Worm (Caenorhabditis elegans) whole organism, L2 larva: Measurements from ENCODE around the gene M04B2.6.

ENCODE experiments used
- C34F6.9 ChIP-seq: fragments of 150-350 bp; optimal IDR thresholded peaks from 2 replicates; lab custom pipeline; 2014; ENCODE audit warnings: missing biosample characterization, missing genetic modification characterization
- R02D3.7 ChIP-seq: fragments of 150-350 bp; optimal IDR thresholded peaks from 2 replicates; lab custom pipeline; 2014; ENCODE audit warnings: missing biosample characterization, missing genetic modification characterization
- ZK546.5 ChIP-seq: sonication (generic microtip); optimal IDR thresholded peaks from 2 replicates; lab custom pipeline; 2017; ENCODE audit warnings: missing biosample characterization, missing genetic modification characterization
- alr-1 ChIP-seq: fragments of 150-350 bp; optimal IDR thresholded peaks from 2 replicates; lab custom pipeline; 2014; ENCODE audit warnings: missing biosample characterization, missing genetic modification characterization
- aly-2 ChIP-seq: fragments of 150-350 bp; optimal IDR thresholded peaks from 2 replicates; lab custom pipeline; 2014; ENCODE audit warnings: missing biosample characterization, missing genetic modification characterization
- ama-1 ChIP-seq: fragments of 150-350 bp; optimal IDR thresholded peaks from 2 replicates; lab custom pipeline; 2018; ENCODE audit warnings: inconsistent platforms
- blmp-1 ChIP-seq: sonication (generic microtip); optimal IDR thresholded peaks from 2 replicates; lab custom pipeline; 2017; ENCODE audit warnings: missing genetic modification characterization, mild to moderate bottlenecking, missing compliant biosample characterization, antibody characterized with exemption, moderate library complexity; ENCODE audit not compliant: insufficient read depth
- ceh-16 ChIP-seq: fragments of 150-350 bp; optimal IDR thresholded peaks from 2 replicates; lab custom pipeline; 2014; ENCODE audit warnings: missing biosample characterization, missing genetic modification characterization
- ceh-82 ChIP-seq: fragments of 150-350 bp; optimal IDR thresholded peaks from 2 replicates; lab custom pipeline; 2014; ENCODE audit warnings: missing biosample characterization, missing genetic modification characterization
- crh-2 ChIP-seq: sonication (generic microtip); optimal IDR thresholded peaks from 2 replicates; lab custom pipeline; 2017; ENCODE audit warnings: missing biosample characterization, missing genetic modification characterization
- dmd-4 ChIP-seq: sonication (generic microtip); optimal IDR thresholded peaks from 2 replicates; lab custom pipeline; 2017; ENCODE audit warnings: missing biosample characterization, missing genetic modification characterization
- egl-27 ChIP-seq: sonication (generic microtip); optimal IDR thresholded peaks from 3 replicates; lab custom pipeline; 2017; ENCODE audit warnings: missing biosample characterization, missing genetic modification reagents, missing genetic modification characterization
- elt-1 ChIP-seq: fragments of 150-350 bp; optimal IDR thresholded peaks from 2 replicates; lab custom pipeline; 2014; ENCODE audit warnings: missing biosample characterization, missing genetic modification characterization
- elt-3 ChIP-seq: sonication (generic microtip); optimal IDR thresholded peaks from 2 replicates; lab custom pipeline; 2017; ENCODE audit warnings: missing biosample characterization, missing genetic modification characterization
- fos-1 ChIP-seq: fragments of 150-350 bp; optimal IDR thresholded peaks from 2 replicates; lab custom pipeline; 2014; ENCODE audit warnings: missing biosample characterization, missing genetic modification characterization
- gmeb-1 ChIP-seq: fragments of 150-350 bp; optimal IDR thresholded peaks from 2 replicates; lab custom pipeline; 2014; ENCODE audit warnings: missing biosample characterization, missing genetic modification characterization
- lin-11 ChIP-seq: fragments of 150-350 bp; sonication (generic microtip); optimal IDR thresholded peaks from 2 replicates; lab custom pipeline; 2014; ENCODE audit warnings: missing biosample characterization, missing genetic modification characterization, inconsistent platforms, mixed read lengths
- lin-13 ChIP-seq: fragments of 150-350 bp; optimal IDR thresholded peaks from 2 replicates; lab custom pipeline; 2014; ENCODE audit warnings: missing biosample characterization, missing genetic modification reagents, missing genetic modification characterization
- lin-39 ChIP-seq: fragments of 150-350 bp; optimal IDR thresholded peaks from 2 replicates; lab custom pipeline; 2014; ENCODE audit warnings: missing biosample characterization, missing genetic modification reagents, missing genetic modification characterization
- lsy-2 ChIP-seq, 2 experiments: fragments of 150-350 bp in 1 of 2; sonication (generic microtip) in 1 of 2; optimal IDR thresholded peaks; 2 replicates each; lab custom pipeline; 2014 to 2017; ENCODE audit warnings: missing biosample characterization in 2 of 2, missing genetic modification characterization in 2 of 2
- mdl-1 ChIP-seq, 2 experiments: fragments of 150-350 bp in 1 of 2; sonication (generic microtip) in 1 of 2; optimal IDR thresholded peaks; 2 replicates each; lab custom pipeline; 2017; ENCODE audit warnings: missing biosample characterization in 2 of 2, missing genetic modification characterization in 2 of 2
- nhr-11 ChIP-seq: fragments of 150-350 bp; optimal IDR thresholded peaks from 2 replicates; lab custom pipeline; 2014; ENCODE audit warnings: missing biosample characterization, missing genetic modification characterization
- nhr-12 ChIP-seq: fragments of 150-350 bp; optimal IDR thresholded peaks from 2 replicates; lab custom pipeline; 2014; ENCODE audit warnings: missing biosample characterization, missing genetic modification characterization
- nhr-129 ChIP-seq: fragments of 150-350 bp; optimal IDR thresholded peaks from 2 replicates; lab custom pipeline; 2014; ENCODE audit warnings: missing biosample characterization, missing genetic modification characterization
- nhr-21 ChIP-seq: fragments of 150-350 bp; optimal IDR thresholded peaks from 2 replicates; lab custom pipeline; 2014; ENCODE audit warnings: missing biosample characterization, missing genetic modification characterization
- nhr-25 ChIP-seq: fragments of 150-350 bp; sonication (generic microtip); optimal IDR thresholded peaks from 3 replicates; lab custom pipeline; 2014; ENCODE audit warnings: missing biosample characterization, missing genetic modification characterization
- nhr-6 ChIP-seq: fragments of 150-350 bp; optimal IDR thresholded peaks from 2 replicates; lab custom pipeline; 2014; ENCODE audit warnings: missing biosample characterization, missing genetic modification characterization
- nhr-77 ChIP-seq: fragments of 150-350 bp; optimal IDR thresholded peaks from 2 replicates; lab custom pipeline; 2014; ENCODE audit warnings: missing biosample characterization, missing genetic modification characterization
- peb-1 ChIP-seq: fragments of 150-350 bp; optimal IDR thresholded peaks from 2 replicates; lab custom pipeline; 2014; ENCODE audit warnings: missing biosample characterization, missing genetic modification characterization
- sem-4 ChIP-seq: fragments of 150-350 bp; optimal IDR thresholded peaks from 2 replicates; lab custom pipeline; 2014; ENCODE audit warnings: missing biosample characterization, missing genetic modification reagents, missing genetic modification characterization
- skn-1 ChIP-seq: sonication (generic microtip); optimal IDR thresholded peaks from 2 replicates; lab custom pipeline; 2017; ENCODE audit warnings: missing biosample characterization, missing genetic modification characterization
- sma-3 ChIP-seq: sonication (generic microtip); optimal IDR thresholded peaks from 2 replicates; lab custom pipeline; 2016; ENCODE audit warnings: missing genetic modification reagents, missing genetic modification characterization, missing compliant biosample characterization
- sma-9 ChIP-seq, 2 experiments: fragments of 150-350 bp in 1 of 2; sonication (generic microtip) in 1 of 2; optimal IDR thresholded peaks; 2 replicates each; lab custom pipeline; 2014 to 2016; ENCODE audit warnings: missing genetic modification characterization in 2 of 2, mild to moderate bottlenecking in 1 of 2, missing biosample characterization in 1 of 2, missing compliant biosample characterization in 1 of 2, missing genetic modification reagents in 1 of 2, moderate library complexity in 1 of 2
- unc-39 ChIP-seq: fragments of 150-350 bp; optimal IDR thresholded peaks from 2 replicates; lab custom pipeline; 2014; ENCODE audit warnings: missing biosample characterization, missing genetic modification characterization
- unc-55 ChIP-seq: fragments of 150-350 bp; sonication (generic microtip); optimal IDR thresholded peaks from 3 replicates; lab custom pipeline; 2014; ENCODE audit warnings: missing biosample characterization, missing genetic modification reagents, missing genetic modification characterization
- unc-62 ChIP-seq: fragments of 150-350 bp; optimal IDR thresholded peaks from 2 replicates; lab custom pipeline; 2014; ENCODE audit warnings: missing biosample characterization, missing genetic modification reagents, missing genetic modification characterization
- zag-1 ChIP-seq: fragments of 150-350 bp; optimal IDR thresholded peaks from 2 replicates; lab custom pipeline; 2014; ENCODE audit warnings: missing biosample characterization, missing genetic modification characterization
- ztf-1 ChIP-seq: fragments of 200-800 bp; sonication (Bioruptor generic); conservative IDR thresholded peaks from 2 replicates; pipeline ENCODE4 v1.3.6; 2022; ENCODE audit warnings: missing genetic modification characterization, missing compliant biosample characterization
- ztf-4 ChIP-seq: fragments of 150-350 bp; optimal IDR thresholded peaks from 2 replicates; lab custom pipeline; 2014; ENCODE audit warnings: missing biosample characterization, missing genetic modification characterization

Gene M04B2.6

ce11 chrIV:11522225-11522952 is 11.8 kb upstream of the M04B2.6 start (continued):
- TF ChIP-seq unc-62 (GFP tag; lab: Kevin White, UChicago) (no peak), ztf-1 (no peak), nhr-11 (tag; lab: Kevin White, UChicago) (no peak), nhr-21 (tag; lab: Kevin White, UChicago) (peak; percentile 65), unc-55 (GFP tag; lab: Kevin White, UChicago) (peak; percentile 82), egl-27 (peak; percentile 65)

DNA sequence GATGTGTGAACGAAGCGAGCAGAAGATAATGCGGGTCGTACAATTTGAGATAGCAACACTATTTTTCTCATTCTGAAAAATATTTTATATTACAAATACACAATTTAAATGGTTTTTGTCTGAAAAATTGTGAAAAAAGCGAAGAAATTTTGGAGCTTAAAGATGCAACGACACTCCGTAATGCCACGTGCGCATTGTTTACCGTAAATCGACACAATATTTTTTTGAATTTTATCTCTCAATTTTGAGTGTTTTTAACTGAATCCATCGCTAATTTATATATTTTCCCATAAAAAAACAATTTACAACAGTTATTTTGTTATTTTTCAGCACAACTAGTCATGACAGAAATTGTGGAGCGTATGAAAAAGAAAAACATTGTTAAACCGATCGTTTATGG is 10.4 kb upstream of the M04B2.6 start, which contains the start of the genes M04B2.4 and gfl-1:
TSS of gene M04B2.4 (minus strand) at position 72 of the 400 bp plus-strand sequence.
TSS of gene gfl-1 (plus strand) at position 331 of the 400 bp plus-strand sequence.
- TF ChIP-seq gmeb-1 (tag; lab: Kevin White, UChicago) (peak; percentile 59), lin-39 (tag; lab: Kevin White, UChicago) (no peak), crh-2 (peak; percentile 50), mdl-1 (tag; optimal IDR thresholded peaks at IDR 0.05; lab: Kevin White, UChicago) (no peak), lsy-2 (tag; optimal IDR thresholded peaks at IDR 0.05; lab: Kevin White, UChicago) (peak in 1 of 2 experiments; percentile 67), C34F6.9 (tag; lab: Kevin White, UChicago) (peak; percentile 74), lin-13 (peak; percentile 26), ama-1 (lab: Kevin White, UChicago) (no peak), R02D3.7 (tag; lab: Kevin White, UChicago) (peak; percentile 91), nhr-77 (tag; lab: Kevin White, UChicago) (no peak), sma-3 (GFP tag; lab: Kevin White, UChicago) (peak; percentile 3), nhr-129 (peak; percentile 6), sma-9 (GFP tag; optimal IDR thresholded peaks at IDR 0.05; lab: Kevin White, UChicago) (peak; percentile 0), sma-9 (tag; optimal IDR thresholded peaks at IDR 0.05; lab: Kevin White, UChicago) (no peak), unc-55 (GFP tag; lab: Kevin White, UChicago) (peak; percentile 61)

DNA sequence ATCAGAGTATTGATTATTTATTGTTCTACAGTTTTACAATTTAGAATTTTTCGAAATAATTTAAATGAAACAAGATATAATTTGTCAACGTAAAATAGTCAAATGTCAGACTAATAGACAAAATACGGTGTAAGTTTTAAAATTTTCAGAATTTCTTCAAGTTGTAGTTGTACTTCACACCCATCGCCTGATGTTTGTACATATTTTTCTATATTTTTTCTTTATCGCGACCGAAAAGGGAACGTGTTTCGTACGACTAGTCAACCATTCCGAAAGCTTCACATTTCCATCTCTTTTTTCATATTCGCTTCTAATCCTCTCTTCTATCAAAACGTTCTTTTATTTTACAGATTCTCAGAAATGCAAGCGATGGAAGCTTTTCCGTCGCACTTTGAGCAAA is 6.1 kb downstream of the M04B2.6 start, which contains the start of gene twk-25:
TSS of gene twk-25 (plus strand) at position 301 of the 400 bp plus-strand sequence.
- no peak for TF ChIP-seq nhr-11 (tag; lab: Kevin White, UChicago)
- no peak for TF ChIP-seq zag-1 (tag; lab: Kevin White, UChicago)
- TF ChIP-seq lin-13, result no peak
- no peak for TF ChIP-seq ztf-4
- no peak for TF ChIP-seq ZK546.5 (tag; lab: Kevin White, UChicago)
- no peak for TF ChIP-seq ceh-16 (tag; lab: Kevin White, UChicago)
- no peak for TF ChIP-seq mdl-1 (tag; optimal IDR thresholded peaks at IDR 0.05; lab: Kevin White, UChicago)
- no peak for TF ChIP-seq sma-9 (GFP tag; optimal IDR thresholded peaks at IDR 0.05; lab: Kevin White, UChicago)
- TF ChIP-seq sma-9 (tag; optimal IDR thresholded peaks at IDR 0.05; lab: Kevin White, UChicago), result no peak
- no peak for TF ChIP-seq R02D3.7 (tag; lab: Kevin White, UChicago)
- no peak for TF ChIP-seq egl-27

DNA sequence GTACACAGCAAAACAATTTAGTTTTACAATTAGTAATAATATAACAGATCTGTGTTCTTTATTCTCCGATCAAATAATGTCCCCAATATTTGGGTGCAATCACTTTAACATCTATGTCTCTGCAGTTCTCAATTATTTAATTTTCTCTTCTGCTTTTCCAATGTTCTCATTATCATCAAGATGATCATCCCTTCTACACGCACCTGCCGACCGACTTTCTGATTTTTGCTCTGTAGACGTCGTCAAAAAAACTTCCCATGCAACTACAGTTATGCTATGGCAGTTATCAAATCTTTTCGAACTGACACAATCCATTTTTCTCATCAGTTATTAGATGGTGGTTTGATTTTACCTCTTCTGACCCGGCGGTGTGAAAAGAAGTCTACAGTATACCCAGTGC is 6.9 kb downstream of the M04B2.6 start:
- TF ChIP-seq elt-1 (tag; lab: Kevin White, UChicago) (no peak), alr-1 (tag; lab: Kevin White, UChicago) (no peak), lin-11 (tag; lab: Kevin White, UChicago) (no peak), peb-1 (tag; lab: Kevin White, UChicago) (no peak), sem-4 (no peak), nhr-25 (tag; lab: Kevin White, UChicago) (peak; percentile 14), ceh-82 (tag; lab: Kevin White, UChicago) (no peak), elt-3 (tag; lab: Kevin White, UChicago) (no peak), sma-9 (GFP tag; optimal IDR thresholded peaks at IDR 0.05; lab: Kevin White, UChicago) (peak; percentile 89), sma-9 (tag; optimal IDR thresholded peaks at IDR 0.05; lab: Kevin White, UChicago) (no peak), egl-27 (no peak), mdl-1 (tag; optimal IDR thresholded peaks at IDR 0.05; lab: Kevin White, UChicago) (no peak), C34F6.9 (tag; lab: Kevin White, UChicago) (no peak), unc-39 (tag; lab: Kevin White, UChicago) (no peak), nhr-6 (no peak), ZK546.5 (tag; lab: Kevin White, UChicago) (no peak), R02D3.7 (tag; lab: Kevin White, UChicago) (no peak), dmd-4 (tag; lab: Kevin White, UChicago) (no peak), skn-1 (no peak), ztf-4 (no peak), aly-2 (no peak), nhr-12 (tag; lab: Kevin White, UChicago) (no peak), crh-2 (peak; percentile 27), nhr-21 (tag; lab: Kevin White, UChicago) (peak; percentile 38), zag-1 (tag; lab: Kevin White, UChicago) (no peak), blmp-1 (tag; lab: Kevin White, UChicago) (peak; percentile 41), fos-1 (tag; lab: Kevin White, UChicago) (peak; percentile 16)
- TF ChIP-seq, all 48 proteins: peak for 6
